Worm (Caenorhabditis elegans) whole organism, young adult: Measurements from ENCODE around the gene fkb-3.

Source experiments
- ama-1 ChIP-seq, 3 experiments: fragments of 150-350 bp in 1 of 3; sonication (generic microtip) in 2 of 3; optimal IDR thresholded peaks; 2 replicates each; lab custom pipeline; 2014 to 2018; ENCODE audit warnings: missing biosample characterization in 2 of 3, missing genetic modification characterization in 2 of 3, missing genetic modification reagents in 2 of 3
- aptf-3 ChIP-seq: fragments of 200-800 bp; sonication (Bioruptor generic); IDR thresholded peaks from 2 replicates; pipeline ENCODE4 v1.3.6; 2022; ENCODE audit warnings: missing genetic modification characterization, missing compliant biosample characterization
- bed-2 ChIP-seq: fragments of 200-800 bp; sonication (Bioruptor generic); IDR thresholded peaks from 2 replicates; pipeline ENCODE4 v1.3.6; 2022; ENCODE audit warnings: missing genetic modification reagents, missing genetic modification characterization, missing compliant biosample characterization
- ceh-40 ChIP-seq: fragments of 200-800 bp; sonication (Bioruptor generic); IDR thresholded peaks from 2 replicates; pipeline ENCODE4 v1.3.6; 2022; ENCODE audit warnings: missing genetic modification characterization, missing compliant biosample characterization
- pha-4 ChIP-seq: fragments of 150-350 bp; sonication (generic microtip); optimal IDR thresholded peaks from 2 replicates; lab custom pipeline; 2014; ENCODE audit warnings: missing biosample characterization, missing genetic modification reagents, missing genetic modification characterization

ce11 chrV:7225894-7226293, 871 bp downstream of the fkb-3 start:
- no peak for TF ChIP-seq ceh-40 (GFP tag; lab: Robert Waterston, UW)
- no peak for TF ChIP-seq aptf-3 (GFP tag; lab: Robert Waterston, UW)
- no peak for TF ChIP-seq bed-2
- no peak for TF ChIP-seq pha-4
- no peak for TF ChIP-seq ama-1 (optimal IDR thresholded peaks at IDR 0.05; lab: Kevin White, UChicago)
- no peak for TF ChIP-seq ama-1 (GFP tag; optimal IDR thresholded peaks at IDR 0.05; lab: Kevin White, UChicago)
